Worm (Caenorhabditis elegans): Measurements from ENCODE around the gene tbx-2.

DNA sequence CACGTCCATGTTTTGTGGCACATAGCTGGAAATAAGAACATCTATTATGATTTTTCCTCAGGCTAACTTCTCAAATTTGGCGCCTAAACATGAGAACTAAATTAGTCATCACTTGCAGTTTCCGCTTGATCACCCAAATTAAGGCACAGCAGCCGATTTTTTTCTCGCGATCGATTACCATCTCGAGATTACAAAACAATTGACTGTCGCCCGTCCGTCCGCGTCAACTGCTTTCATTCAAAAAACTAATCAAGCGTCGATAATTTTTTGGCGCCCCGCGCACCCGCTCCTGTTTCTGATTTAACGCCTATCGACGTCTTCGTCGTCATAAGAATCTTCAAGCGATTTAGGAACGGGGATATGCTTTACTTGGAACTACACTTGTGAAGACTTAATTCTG is 1.6 kb upstream of the tbx-2 start:
- TF ChIP-seq egl-27 (tag; optimal IDR thresholded peaks at IDR 0.05) (no peak), nhr-90 (tag; optimal IDR thresholded peaks at IDR 0.05; ENCODE audit: poor library complexity) (no peak), elt-2 (tag; optimal IDR thresholded peaks at IDR 0.05) (no peak), pag-3 (tag; optimal IDR thresholded peaks at IDR 0.05; ENCODE audit: borderline replicate concordance, insufficient read depth) (no peak), tlp-1 (tag; optimal IDR thresholded peaks at IDR 0.05) (no peak), fkh-10 (GFP tag; optimal IDR thresholded peaks at IDR 0.05) (no peak), nhr-237 (tag; optimal IDR thresholded peaks at IDR 0.05) (no peak), elt-3 (tag; optimal IDR thresholded peaks at IDR 0.05) (no peak), aha-1 (tag; optimal IDR thresholded peaks at IDR 0.05) (no peak), zag-1 (tag; optimal IDR thresholded peaks at IDR 0.05) (no peak), ceh-8 (GFP tag; optimal IDR thresholded peaks at IDR 0.05) (no peak)
